Worm (Caenorhabditis elegans) whole organism, L1 larva: Measurements from ENCODE around the gene cdh-5.

Source experiments
- ama-1 ChIP-seq: fragments of 150-350 bp; optimal IDR thresholded peaks from 2 replicates; lab custom pipeline; 2014
- ceh-82 ChIP-seq, 3 experiments: fragments of 150-350 bp in 1 of 3; sonication (generic microtip) in 2 of 3; optimal IDR thresholded peaks; 2 replicates each; lab custom pipeline; 2014 to 2017; ENCODE audit warnings: missing biosample characterization in 3 of 3, missing genetic modification characterization in 3 of 3
- ceh-90 ChIP-seq: sonication (generic microtip); optimal IDR thresholded peaks from 2 replicates; lab custom pipeline; 2016; ENCODE audit warnings: missing genetic modification characterization, missing compliant biosample characterization
- elt-3 ChIP-seq, 6 experiments: fragments of 150-350 bp in 1 of 6; sonication (generic microtip); optimal IDR thresholded peaks; 2 replicates each; lab custom pipeline; 2017 to 2018; ENCODE audit warnings: missing biosample characterization in 6 of 6, missing genetic modification characterization in 6 of 6, inconsistent platforms in 1 of 6
- lin-13 ChIP-seq: fragments of 150-350 bp; optimal IDR thresholded peaks from 2 replicates; lab custom pipeline; 2014; ENCODE audit warnings: missing biosample characterization, missing genetic modification reagents, missing genetic modification characterization
- nhr-12 ChIP-seq: sonication (generic microtip); optimal IDR thresholded peaks from 2 replicates; lab custom pipeline; 2017; ENCODE audit warnings: missing biosample characterization, missing genetic modification characterization
- nhr-76 ChIP-seq: sonication (generic microtip); optimal IDR thresholded peaks from 2 replicates; lab custom pipeline; 2017; ENCODE audit warnings: missing biosample characterization, missing genetic modification characterization
- snpc-4 ChIP-seq: fragments of 150-350 bp; optimal IDR thresholded peaks from 2 replicates; lab custom pipeline; 2014; ENCODE audit warnings: missing biosample characterization, missing genetic modification characterization
- unc-62 ChIP-seq: fragments of 150-350 bp; optimal IDR thresholded peaks from 2 replicates; lab custom pipeline; 2014; ENCODE audit warnings: missing biosample characterization, missing genetic modification reagents, missing genetic modification characterization

DNA sequence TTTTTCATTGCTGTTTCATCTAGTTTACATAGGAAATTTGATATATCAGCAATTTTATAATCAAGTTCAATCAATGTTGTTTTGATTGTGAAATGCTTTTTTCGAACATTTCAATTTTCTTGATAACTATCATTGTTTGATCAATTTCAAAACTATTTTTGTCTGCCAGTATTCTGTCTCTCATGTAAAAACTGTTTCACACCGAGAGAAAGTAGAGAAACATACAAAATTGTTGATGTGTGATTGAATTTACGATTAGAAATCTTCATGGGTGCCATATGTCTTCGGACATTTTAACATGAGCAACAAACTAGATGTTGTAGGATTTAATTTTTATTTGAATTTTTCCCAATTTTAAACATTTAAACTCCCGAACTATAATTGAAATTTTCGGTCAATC is 18.0 kb upstream of the cdh-5 start, which contains the start of gene C49C8.2:
- TF ChIP-seq unc-62 (GFP tag; lab: Kevin White, UChicago) (no peak), ama-1 (lab: Kevin White, UChicago) (no peak), nhr-76 (tag; lab: Kevin White, UChicago) (no peak), nhr-12 (tag; lab: Kevin White, UChicago) (no peak), snpc-4 (tag; lab: Kevin White, UChicago) (no peak), ceh-82 (tag; optimal IDR thresholded peaks at IDR 0.05; lab: Kevin White, UChicago) (no peak), lin-13 (GFP tag; lab: Kevin White, UChicago) (no peak), ceh-90 (tag; lab: Kevin White, UChicago) (no peak), elt-3 (tag; optimal IDR thresholded peaks at IDR 0.05; lab: Kevin White, UChicago) (no peak)
